Worm (Caenorhabditis elegans) whole organism, L3 larva: ENCODE measurements around the gene ubc-22.

Experiments
- R02D3.7 ChIP-seq: fragments of 150-350 bp; optimal IDR thresholded peaks from 2 replicates; lab custom pipeline; 2014; ENCODE audit warnings: missing biosample characterization, missing genetic modification characterization
- ZK546.5 ChIP-seq: sonication (generic microtip); optimal IDR thresholded peaks from 2 replicates; lab custom pipeline; 2017; ENCODE audit warnings: missing biosample characterization, missing genetic modification characterization
- aly-2 ChIP-seq: fragments of 150-350 bp; optimal IDR thresholded peaks from 2 replicates; lab custom pipeline; 2014; ENCODE audit warnings: missing biosample characterization, missing genetic modification characterization
- ama-1 ChIP-seq: fragments of 150-350 bp; optimal IDR thresholded peaks from 2 replicates; lab custom pipeline; 2018
- ceh-16 ChIP-seq: sonication (generic microtip); optimal IDR thresholded peaks from 2 replicates; lab custom pipeline; 2017; ENCODE audit warnings: missing biosample characterization, missing genetic modification characterization
- ceh-9 ChIP-seq: sonication (generic microtip); optimal IDR thresholded peaks from 2 replicates; lab custom pipeline; 2018; ENCODE audit warnings: missing biosample characterization, missing genetic modification characterization
- egl-27 ChIP-seq: sonication (generic microtip); optimal IDR thresholded peaks from 4 replicates; lab custom pipeline; 2017; ENCODE audit warnings: missing biosample characterization, missing genetic modification reagents, missing genetic modification characterization
- egl-5 ChIP-seq: fragments of 150-350 bp; optimal IDR thresholded peaks from 2 replicates; lab custom pipeline; 2017; ENCODE audit warnings: missing biosample characterization, missing genetic modification reagents, missing genetic modification characterization, inconsistent platforms
- elt-1 ChIP-seq: fragments of 150-350 bp; optimal IDR thresholded peaks from 2 replicates; lab custom pipeline; 2014; ENCODE audit warnings: missing biosample characterization, missing genetic modification characterization
- elt-2 ChIP-seq: sonication (generic microtip); optimal IDR thresholded peaks from 2 replicates; lab custom pipeline; 2016; ENCODE audit warnings: missing genetic modification reagents, mild to moderate bottlenecking, missing genetic modification characterization, missing compliant biosample characterization
- elt-3 ChIP-seq, 3 experiments: fragments of 150-350 bp in 1 of 3; sonication (generic microtip) in 2 of 3; optimal IDR thresholded peaks; 2 replicates in 2 of 3; 4 replicates in 1 of 3; lab custom pipeline; 2014 to 2017; ENCODE audit warnings: missing biosample characterization in 3 of 3, missing genetic modification characterization in 3 of 3
- eor-1 ChIP-seq, 2 experiments: fragments of 150-350 bp; optimal IDR thresholded peaks; 2 replicates each; lab custom pipeline; 2014 to 2018; ENCODE audit warnings: missing biosample characterization in 2 of 2, missing genetic modification characterization in 2 of 2
- fkh-10 ChIP-seq: sonication (generic microtip); optimal IDR thresholded peaks from 2 replicates; lab custom pipeline; 2017; ENCODE audit warnings: missing biosample characterization, missing genetic modification reagents, missing genetic modification characterization
- hmg-11 ChIP-seq: sonication (generic microtip); optimal IDR thresholded peaks from 2 replicates; lab custom pipeline; 2016; ENCODE audit warnings: missing genetic modification characterization, missing compliant biosample characterization
- jun-1 ChIP-seq: fragments of 150-350 bp; optimal IDR thresholded peaks from 2 replicates; lab custom pipeline; 2014; ENCODE audit warnings: missing biosample characterization, missing genetic modification reagents, missing genetic modification characterization
- lin-15B ChIP-seq: fragments of 150-350 bp; optimal IDR thresholded peaks from 2 replicates; lab custom pipeline; 2014; ENCODE audit warnings: missing biosample characterization, missing genetic modification characterization
- lin-39 ChIP-seq: fragments of 150-350 bp; optimal IDR thresholded peaks from 2 replicates; lab custom pipeline; 2018; ENCODE audit warnings: missing biosample characterization, missing genetic modification reagents, missing genetic modification characterization
- lsy-12 ChIP-seq: sonication (generic microtip); optimal IDR thresholded peaks from 2 replicates; lab custom pipeline; 2016; ENCODE audit warnings: mild to moderate bottlenecking, missing genetic modification characterization, missing compliant biosample characterization
- mml-1 ChIP-seq: fragments of 150-350 bp; sonication (generic microtip); optimal IDR thresholded peaks from 3 replicates; lab custom pipeline; 2014; ENCODE audit warnings: missing biosample characterization, missing genetic modification characterization
- nfya-1 ChIP-seq: sonication (generic microtip); optimal IDR thresholded peaks from 2 replicates; lab custom pipeline; 2017; ENCODE audit warnings: missing genetic modification characterization, mild to moderate bottlenecking, missing compliant biosample characterization, antibody characterized with exemption, moderate library complexity; ENCODE audit not compliant: insufficient read depth
- nhr-11 ChIP-seq: fragments of 150-350 bp; optimal IDR thresholded peaks from 2 replicates; lab custom pipeline; 2014; ENCODE audit warnings: missing biosample characterization, missing genetic modification characterization
- nhr-12 ChIP-seq: fragments of 150-350 bp; optimal IDR thresholded peaks from 2 replicates; lab custom pipeline; 2014; ENCODE audit warnings: missing biosample characterization, missing genetic modification characterization
- nhr-23 ChIP-seq: fragments of 150-350 bp; optimal IDR thresholded peaks from 2 replicates; lab custom pipeline; 2014; ENCODE audit warnings: missing biosample characterization, missing genetic modification reagents, missing genetic modification characterization
- nhr-237 ChIP-seq: fragments of 150-350 bp; optimal IDR thresholded peaks from 2 replicates; lab custom pipeline; 2014; ENCODE audit warnings: missing biosample characterization, missing genetic modification characterization
- nhr-25 ChIP-seq: sonication (generic microtip); optimal IDR thresholded peaks from 2 replicates; lab custom pipeline; 2017; ENCODE audit warnings: missing biosample characterization, missing genetic modification characterization
- nhr-43 ChIP-seq: sonication (generic microtip); optimal IDR thresholded peaks from 2 replicates; lab custom pipeline; 2016; ENCODE audit warnings: mild to moderate bottlenecking, missing genetic modification characterization, missing compliant biosample characterization; ENCODE audit not compliant: poor library complexity, severe bottlenecking
- nhr-67 ChIP-seq: fragments of 150-350 bp; optimal IDR thresholded peaks from 2 replicates; lab custom pipeline; 2014; ENCODE audit warnings: missing biosample characterization, missing genetic modification characterization
- nhr-76 ChIP-seq: fragments of 150-350 bp; sonication (generic microtip); optimal IDR thresholded peaks from 5 replicates; lab custom pipeline; 2014; ENCODE audit warnings: missing biosample characterization, missing genetic modification characterization
- nhr-77 ChIP-seq: fragments of 150-350 bp; optimal IDR thresholded peaks from 2 replicates; lab custom pipeline; 2014; ENCODE audit warnings: missing biosample characterization, missing genetic modification characterization
- pqm-1 ChIP-seq: fragments of 150-350 bp; optimal IDR thresholded peaks from 2 replicates; lab custom pipeline; 2017; ENCODE audit warnings: missing biosample characterization, missing genetic modification characterization, inconsistent platforms
- sea-2 ChIP-seq: fragments of 150-350 bp; sonication (generic microtip); optimal IDR thresholded peaks from 4 replicates; lab custom pipeline; 2014; ENCODE audit warnings: missing biosample characterization, missing genetic modification reagents, missing genetic modification characterization
- skn-1 ChIP-seq: fragments of 150-350 bp; optimal IDR thresholded peaks from 2 replicates; lab custom pipeline; 2014; ENCODE audit warnings: missing biosample characterization, missing genetic modification characterization
- snpc-4 ChIP-seq: fragments of 150-350 bp; optimal IDR thresholded peaks from 2 replicates; lab custom pipeline; 2014; ENCODE audit warnings: missing biosample characterization, missing genetic modification characterization
- tbx-2 ChIP-seq: sonication (generic microtip); optimal IDR thresholded peaks from 2 replicates; lab custom pipeline; 2016; ENCODE audit warnings: mild to moderate bottlenecking, missing genetic modification characterization, missing compliant biosample characterization
- unc-39 ChIP-seq: sonication (generic microtip); optimal IDR thresholded peaks from 4 replicates; lab custom pipeline; 2017; ENCODE audit warnings: missing biosample characterization, missing genetic modification characterization
- ztf-4 ChIP-seq: fragments of 150-350 bp; optimal IDR thresholded peaks from 2 replicates; lab custom pipeline; 2014; ENCODE audit warnings: missing biosample characterization, missing genetic modification characterization

The ubc-22 gene

ce11 chrX:8869112-8869675 is at the start of gene ubc-22, which contains the start of gene ubc-21:
Gene ubc-22, minus strand, starts transcription at chrX:8869162.
Gene ubc-21, plus strand, starts transcription at chrX:8869625.
- peak; percentile 32 for TF ChIP-seq lin-15B (tag; lab: Kevin White, UChicago)
- peak; percentile 31 for TF ChIP-seq lin-39 (tag; lab: Kevin White, UChicago)
- no peak for TF ChIP-seq elt-3 (tag; optimal IDR thresholded peaks at IDR 0.05; lab: Kevin White, UChicago)
- peak; percentile 58 for TF ChIP-seq nfya-1 (tag; lab: Kevin White, UChicago)

- TF ChIP-seq mml-1 (tag; lab: Kevin White, UChicago) = no peak
- TF ChIP-seq elt-1 (tag; lab: Kevin White, UChicago) = no peak
- no peak for TF ChIP-seq nhr-25 (tag; lab: Kevin White, UChicago)
- no peak for TF ChIP-seq nhr-237
- TF ChIP-seq lsy-12 (tag; lab: Kevin White, UChicago) = no peak
- TF ChIP-seq R02D3.7 (tag; lab: Kevin White, UChicago) = no peak
- no peak for TF ChIP-seq unc-39 (tag; lab: Kevin White, UChicago)
- no peak for TF ChIP-seq jun-1 (tag; lab: Kevin White, UChicago)
- TF ChIP-seq egl-5 (tag; lab: Kevin White, UChicago) = no peak
- TF ChIP-seq ceh-9 = no peak
- no peak for TF ChIP-seq sea-2 (GFP tag; lab: Kevin White, UChicago)
- no peak for TF ChIP-seq elt-2 (tag; lab: Kevin White, UChicago)
Observed at ce11 chrX:8917730-8918129, 48.8 kb upstream of the ubc-22 start.

- TF ChIP-seq fkh-10 (GFP tag; lab: Kevin White, UChicago) = no peak
- peak; percentile 84 for TF ChIP-seq lin-39 (tag; lab: Kevin White, UChicago)
- no peak for TF ChIP-seq nhr-76 (tag; lab: Kevin White, UChicago)
- peak; percentile 40 for TF ChIP-seq elt-2 (tag; lab: Kevin White, UChicago)
- no peak for TF ChIP-seq ama-1 (lab: Kevin White, UChicago)
- TF ChIP-seq ceh-9 = no peak
- peak; percentile 69 for TF ChIP-seq hmg-11 (tag; lab: Kevin White, UChicago)
- TF ChIP-seq nfya-1 (tag; lab: Kevin White, UChicago) = no peak
- TF ChIP-seq lin-15B (tag; lab: Kevin White, UChicago) = peak; percentile 50
- no peak for TF ChIP-seq nhr-23
- TF ChIP-seq egl-5 (tag; lab: Kevin White, UChicago) = peak; percentile 24
Observed at ce11 chrX:8911077-8911476, 42.1 kb upstream of the ubc-22 start, which contains the start of gene cyn-8. Gene cyn-8, plus strand, starts transcription at chrX:8911293.

DNA sequence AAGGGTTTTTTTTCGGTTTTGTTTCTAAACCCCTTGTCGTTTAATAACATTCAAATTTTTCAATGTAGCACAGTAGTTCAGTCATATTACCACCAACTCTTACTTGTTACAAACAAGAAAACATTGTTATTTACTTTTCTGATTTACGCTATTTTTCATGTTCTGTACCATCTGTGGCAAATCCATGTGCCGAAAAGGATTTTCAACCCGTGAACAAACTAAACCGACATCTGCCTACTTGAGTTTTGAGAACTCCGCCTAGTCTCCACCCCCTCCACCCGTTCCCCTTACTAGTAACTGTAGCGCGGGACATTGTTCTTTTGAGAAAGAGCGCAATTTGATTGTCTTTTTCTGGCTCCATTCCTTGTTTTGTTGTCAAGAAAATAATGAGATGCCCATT is 36.1 kb upstream of the ubc-22 start, which contains the start of gene ensh-1:
TSS of gene ensh-1 (plus strand) at position 301 of the 400 bp plus-strand sequence.
- TF ChIP-seq aly-2 (tag; lab: Kevin White, UChicago) (no peak), ama-1 (lab: Kevin White, UChicago) (no peak), snpc-4 (no peak), eor-1 (tag; optimal IDR thresholded peaks at IDR 0.05; lab: Kevin White, UChicago) (no peak), R02D3.7 (tag; lab: Kevin White, UChicago) (no peak)

- TF ChIP-seq egl-5 (tag; lab: Kevin White, UChicago) (peak; percentile 92), nhr-76 (tag; lab: Kevin White, UChicago) (no peak)
Observed at ce11 chrX:8902920-8903319, 34.0 kb upstream of the ubc-22 start.

DNA sequence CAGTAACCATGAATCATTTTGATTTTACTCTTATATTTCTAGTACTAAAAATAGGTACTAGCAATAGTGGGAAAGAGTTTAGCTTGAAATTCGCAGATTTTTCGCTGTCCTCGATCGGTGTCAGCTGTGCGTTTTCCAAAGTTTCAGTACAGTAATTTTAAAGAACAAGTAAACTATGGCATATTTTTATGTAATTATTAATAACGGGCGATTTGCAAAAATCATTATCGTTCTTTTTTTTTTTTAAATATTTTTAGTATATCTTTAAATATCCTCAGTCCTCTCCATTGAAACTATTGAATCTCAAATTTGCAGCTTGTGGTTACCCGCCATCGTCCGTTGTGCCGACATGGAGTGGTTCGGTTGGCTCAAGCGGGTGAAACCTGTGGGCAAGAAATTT is 23.8 kb upstream of the ubc-22 start, which contains the start of gene C13E3.1:
TSS of gene C13E3.1 (plus strand) at position 301 of the 400 bp plus-strand sequence.
- no peak for TF ChIP-seq nhr-67
- no peak for TF ChIP-seq snpc-4
- no peak for TF ChIP-seq nhr-12 (tag; lab: Kevin White, UChicago)
- no peak for TF ChIP-seq nfya-1 (tag; lab: Kevin White, UChicago)
- TF ChIP-seq nhr-43 (tag; lab: Kevin White, UChicago) = no peak
- no peak for TF ChIP-seq eor-1 (tag; optimal IDR thresholded peaks at IDR 0.05; lab: Kevin White, UChicago)
- TF ChIP-seq pqm-1 (tag; lab: Kevin White, UChicago) = no peak
- no peak for TF ChIP-seq nhr-77 (tag; lab: Kevin White, UChicago)
- no peak for TF ChIP-seq skn-1 (tag; lab: Kevin White, UChicago)
- no peak for TF ChIP-seq tbx-2 (tag; lab: Kevin White, UChicago)
- no peak for TF ChIP-seq nhr-11
- TF ChIP-seq egl-27 (tag; lab: Kevin White, UChicago) = no peak
- TF ChIP-seq ZK546.5 (tag; lab: Kevin White, UChicago) = no peak
- no peak for TF ChIP-seq lin-15B (tag; lab: Kevin White, UChicago)
- TF ChIP-seq ztf-4 (tag; lab: Kevin White, UChicago) = no peak
- no peak for TF ChIP-seq ceh-16
